Fruit fly (Drosophila melanogaster): ENCODE data around the gene CG17177.
A peak's percentile ranks its signal among the peaks of the same experiment; 100 is the strongest.

Gene CG17177

dm6 chr3L:14701578-14701977, at the start of gene CG17177:
Gene CG17177 (minus strand): TSS chr3L:14701678.
- TF ChIP-seq dac (GFP tag; optimal IDR thresholded peaks at IDR 0.05) (no peak), CG8632 (GFP tag; optimal IDR thresholded peaks at IDR 0.05) (no peak), Blimp-1 (GFP tag; optimal IDR thresholded peaks at IDR 0.05) (no peak), net (GFP tag; optimal IDR thresholded peaks at IDR 0.05) (no peak), Smox (GFP tag; optimal IDR thresholded peaks at IDR 0.05) (no peak), fd59A (GFP tag; optimal IDR thresholded peaks at IDR 0.05) (no peak), svp (GFP tag) (no peak), CG6792 (GFP tag; optimal IDR thresholded peaks at IDR 0.05) (no peak), Met (GFP tag; optimal IDR thresholded peaks at IDR 0.05) (no peak), Eip78C (GFP tag) (no peak), cyc (GFP tag; optimal IDR thresholded peaks at IDR 0.05) (no peak), CG15336 (GFP tag; IDR thresholded peaks at IDR 0.05) (no peak), acj6 (GFP tag; optimal IDR thresholded peaks at IDR 0.05) (no peak), topi (GFP tag; optimal IDR thresholded peaks at IDR 0.05) (no peak), Sox102F (GFP tag; optimal IDR thresholded peaks at IDR 0.05) (no peak), Sox14 (GFP tag; optimal IDR thresholded peaks at IDR 0.05) (no peak), CG8319 (GFP tag; optimal IDR thresholded peaks at IDR 0.05) (no peak), CG6276 (GFP tag; optimal IDR thresholded peaks at IDR 0.05) (no peak), spab (GFP tag; optimal IDR thresholded peaks at IDR 0.05) (no peak), dsx (GFP tag; optimal IDR thresholded peaks at IDR 0.05; ENCODE audit: poor library complexity, severe bottlenecking) (no peak)

dm6 chr3L:14751056-14751671, 49.7 kb upstream of the CG17177 start:
- TF ChIP-seq Ets96B (tag; optimal IDR thresholded peaks at IDR 0.05) (no peak), CG16779 (tag; optimal IDR thresholded peaks at IDR 0.05) (no peak), Eip93F (GFP tag; optimal IDR thresholded peaks at IDR 0.05) (no peak), dsx (GFP tag; optimal IDR thresholded peaks at IDR 0.05; ENCODE audit: poor library complexity, severe bottlenecking) (no peak), CG8119 (GFP tag; IDR thresholded peaks at IDR 0.05) (0 out of 3 replicates have a peak, but pooled peaks have one; percentile 13), topi (GFP tag; optimal IDR thresholded peaks at IDR 0.05) (no peak)

dm6 chr3L:14743106-14743692, 41.7 kb upstream of the CG17177 start:
- TF ChIP-seq CG6854 (GFP tag; optimal IDR thresholded peaks at IDR 0.05) (no peak), Smox (GFP tag; optimal IDR thresholded peaks at IDR 0.05) (no peak), CG1621 (tag; optimal IDR thresholded peaks at IDR 0.05) (no peak), Blimp-1 (GFP tag; optimal IDR thresholded peaks at IDR 0.05) (peak; percentile 98), Hr39 (GFP tag; optimal IDR thresholded peaks at IDR 0.05) (no peak), eg (GFP tag; IDR thresholded peaks at IDR 0.05) (no peak), CG8632 (GFP tag; optimal IDR thresholded peaks at IDR 0.05) (no peak), pdm3 (GFP tag; optimal IDR thresholded peaks at IDR 0.05) (no peak), Hr4 (GFP tag; optimal IDR thresholded peaks at IDR 0.05) (no peak), CG8319 (GFP tag; optimal IDR thresholded peaks at IDR 0.05) (no peak), CG6163 (GFP tag; IDR thresholded peaks at IDR 0.05) (peak; percentile 59; the same call in 2 of the 3 replicates), esn (GFP tag; optimal IDR thresholded peaks at IDR 0.05) (no peak), lz (GFP tag; optimal IDR thresholded peaks at IDR 0.05) (no peak), vri (GFP tag; optimal IDR thresholded peaks at IDR 0.05) (peak; percentile 14), CG9139 (GFP tag; optimal IDR thresholded peaks at IDR 0.05) (no peak), Ets96B (tag; optimal IDR thresholded peaks at IDR 0.05) (no peak), OdsH (GFP tag; optimal IDR thresholded peaks at IDR 0.05) (no peak), Eip93F (GFP tag; optimal IDR thresholded peaks at IDR 0.05) (no peak), dac (GFP tag; optimal IDR thresholded peaks at IDR 0.05) (no peak), Met (GFP tag; optimal IDR thresholded peaks at IDR 0.05) (peak; percentile 4), CG10631 (GFP tag; optimal IDR thresholded peaks at IDR 0.05) (no peak), CG7368 (GFP tag; optimal IDR thresholded peaks at IDR 0.05) (no peak), Sox102F (GFP tag; optimal IDR thresholded peaks at IDR 0.05) (no peak), Eip75B (GFP tag; optimal IDR thresholded peaks at IDR 0.05) (no peak), CG8119 (GFP tag; IDR thresholded peaks at IDR 0.05) (no peak), acj6 (GFP tag; optimal IDR thresholded peaks at IDR 0.05) (no peak), CG11294 (GFP tag; IDR thresholded peaks at IDR 0.05) (no peak), Eip78C (GFP tag) (peak; percentile 73)
